Worm (Caenorhabditis elegans) whole organism, late embryonic: ENCODE results near the gene ser-2.

Experiments used
- C08G9.2 ChIP-seq: sonication (generic microtip); optimal IDR thresholded peaks from 2 replicates; lab custom pipeline; 2016; ENCODE audit warnings: mild to moderate bottlenecking, missing genetic modification characterization, moderate library complexity, missing compliant biosample characterization
- C38D4.7 ChIP-seq: fragments of 200-800 bp; sonication (Bioruptor generic); optimal IDR thresholded peaks from 2 replicates; lab custom pipeline; 2018; ENCODE audit warnings: mild to moderate bottlenecking, missing genetic modification characterization, moderate library complexity, missing compliant biosample characterization
- K09A11.1 ChIP-seq: sonication (generic microtip); optimal IDR thresholded peaks from 2 replicates; lab custom pipeline; 2017; ENCODE audit warnings: antibody characterized with exemption, mild to moderate bottlenecking, missing genetic modification characterization, missing compliant biosample characterization; ENCODE audit not compliant: insufficient read depth
- T23F11.4 ChIP-seq: fragments of 200-800 bp; sonication (Bioruptor generic); optimal IDR thresholded peaks from 2 replicates; lab custom pipeline; 2018; ENCODE audit warnings: mild to moderate bottlenecking, missing genetic modification characterization, missing compliant biosample characterization
- ahr-1 ChIP-seq: sonication (generic microtip); optimal IDR thresholded peaks from 2 replicates; lab custom pipeline; 2016; ENCODE audit warnings: missing genetic modification characterization, missing compliant biosample characterization
- ama-1 ChIP-seq: fragments of 150-350 bp; optimal IDR thresholded peaks from 2 replicates; lab custom pipeline; 2014
- ceh-14 ChIP-seq: sonication (generic microtip); optimal IDR thresholded peaks from 2 replicates; lab custom pipeline; 2016; ENCODE audit warnings: missing genotype, missing genetic modification characterization, missing compliant biosample characterization
- ceh-18 ChIP-seq: sonication (generic microtip); optimal IDR thresholded peaks from 2 replicates; lab custom pipeline; 2016; ENCODE audit warnings: missing genetic modification characterization, missing compliant biosample characterization
- ceh-19 ChIP-seq: fragments of 200-800 bp; sonication (Bioruptor generic); optimal IDR thresholded peaks from 2 replicates; lab custom pipeline; 2018; ENCODE audit warnings: mild to moderate bottlenecking, missing genetic modification characterization, missing compliant biosample characterization
- ceh-2 ChIP-seq: sonication (generic microtip); optimal IDR thresholded peaks from 2 replicates; lab custom pipeline; 2016; ENCODE audit warnings: missing genotype, missing genetic modification characterization, missing compliant biosample characterization
- ceh-24 ChIP-seq: sonication (generic microtip); optimal IDR thresholded peaks from 2 replicates; lab custom pipeline; 2016; ENCODE audit warnings: mild to moderate bottlenecking, missing genetic modification characterization, missing compliant biosample characterization
- ceh-30 ChIP-seq: fragments of 150-350 bp; optimal IDR thresholded peaks from 2 replicates; lab custom pipeline; 2014; ENCODE audit warnings: missing biosample characterization, missing genetic modification characterization
- ceh-31 ChIP-seq: sonication (generic microtip); optimal IDR thresholded peaks from 2 replicates; lab custom pipeline; 2016; ENCODE audit warnings: missing genetic modification characterization, missing compliant biosample characterization
- ceh-34 ChIP-seq: sonication (generic microtip); optimal IDR thresholded peaks from 2 replicates; lab custom pipeline; 2016; ENCODE audit warnings: mild to moderate bottlenecking, missing genetic modification characterization, missing compliant biosample characterization
- ceh-48 ChIP-seq: sonication (generic microtip); optimal IDR thresholded peaks from 2 replicates; lab custom pipeline; 2016; ENCODE audit warnings: missing genetic modification characterization, inconsistent platforms, missing compliant biosample characterization
- ceh-9 ChIP-seq: sonication (generic microtip); optimal IDR thresholded peaks from 2 replicates; lab custom pipeline; 2016; ENCODE audit warnings: mild to moderate bottlenecking, missing genetic modification characterization, inconsistent platforms, missing compliant biosample characterization
- che-1 ChIP-seq: sonication (generic microtip); optimal IDR thresholded peaks from 2 replicates; lab custom pipeline; 2016; ENCODE audit warnings: mild to moderate bottlenecking, missing genetic modification characterization, missing compliant biosample characterization
- dmd-4 ChIP-seq: sonication (generic microtip); optimal IDR thresholded peaks from 2 replicates; lab custom pipeline; 2016; ENCODE audit warnings: borderline replicate concordance, missing genetic modification characterization, missing compliant biosample characterization
- dve-1 ChIP-seq: sonication (generic microtip); optimal IDR thresholded peaks from 2 replicates; lab custom pipeline; 2017; ENCODE audit warnings: antibody characterized with exemption, mild to moderate bottlenecking, missing genetic modification characterization, missing compliant biosample characterization
- ets-4 ChIP-seq: sonication (generic microtip); optimal IDR thresholded peaks from 2 replicates; lab custom pipeline; 2016; ENCODE audit warnings: missing genetic modification characterization, missing compliant biosample characterization
- eyg-1 ChIP-seq: sonication (generic microtip); optimal IDR thresholded peaks from 2 replicates; lab custom pipeline; 2016; ENCODE audit warnings: missing genotype, missing genetic modification characterization, missing compliant biosample characterization
- fkh-10 ChIP-seq: fragments of 150-350 bp; optimal IDR thresholded peaks from 2 replicates; lab custom pipeline; 2014; ENCODE audit warnings: missing biosample characterization, missing genetic modification reagents, missing genetic modification characterization
- fkh-6 ChIP-seq: sonication (generic microtip); optimal IDR thresholded peaks from 2 replicates; lab custom pipeline; 2016; ENCODE audit warnings: missing genetic modification characterization, missing compliant biosample characterization
- gmeb-2 ChIP-seq: sonication (generic microtip); optimal IDR thresholded peaks from 2 replicates; lab custom pipeline; 2016; ENCODE audit warnings: missing genetic modification characterization, inconsistent platforms, missing compliant biosample characterization
- hlh-15 ChIP-seq: sonication (generic microtip); optimal IDR thresholded peaks from 2 replicates; lab custom pipeline; 2016; ENCODE audit warnings: missing genetic modification characterization, missing compliant biosample characterization
- hlh-30 ChIP-seq: sonication (generic microtip); optimal IDR thresholded peaks from 2 replicates; lab custom pipeline; 2017; ENCODE audit warnings: antibody characterized with exemption, missing genetic modification characterization, missing compliant biosample characterization; ENCODE audit not compliant: insufficient read depth
- hlh-6 ChIP-seq: sonication (generic microtip); optimal IDR thresholded peaks from 2 replicates; lab custom pipeline; 2016; ENCODE audit warnings: missing genotype, missing genetic modification characterization, missing compliant biosample characterization
- lim-6 ChIP-seq: sonication (generic microtip); optimal IDR thresholded peaks from 2 replicates; lab custom pipeline; 2016; ENCODE audit warnings: missing genetic modification characterization, missing compliant biosample characterization
- madf-2 ChIP-seq: sonication (generic microtip); optimal IDR thresholded peaks from 2 replicates; lab custom pipeline; 2017; ENCODE audit warnings: missing genetic modification characterization, missing compliant biosample characterization
- mec-3 ChIP-seq: sonication (generic microtip); optimal IDR thresholded peaks from 2 replicates; lab custom pipeline; 2016; ENCODE audit warnings: borderline replicate concordance, missing genetic modification characterization, missing compliant biosample characterization
- nfya-1 ChIP-seq: sonication (generic microtip); optimal IDR thresholded peaks from 2 replicates; lab custom pipeline; 2017; ENCODE audit warnings: missing genetic modification characterization, mild to moderate bottlenecking, missing compliant biosample characterization, antibody characterized with exemption, moderate library complexity
- nhr-11 ChIP-seq: fragments of 150-350 bp; optimal IDR thresholded peaks from 2 replicates; lab custom pipeline; 2014; ENCODE audit warnings: missing biosample characterization, missing genetic modification characterization
- nhr-232 ChIP-seq: sonication (generic microtip); optimal IDR thresholded peaks from 2 replicates; lab custom pipeline; 2016; ENCODE audit warnings: missing genetic modification characterization, missing compliant biosample characterization
- npax-4 ChIP-seq: sonication (generic microtip); optimal IDR thresholded peaks from 2 replicates; lab custom pipeline; 2016; ENCODE audit warnings: missing genetic modification characterization, missing compliant biosample characterization
- pag-3 ChIP-seq: sonication (generic microtip); optimal IDR thresholded peaks from 2 replicates; lab custom pipeline; 2016; ENCODE audit warnings: missing compliant biosample characterization, missing genetic modification characterization, borderline replicate concordance
- pqm-1 ChIP-seq: sonication (generic microtip); optimal IDR thresholded peaks from 2 replicates; lab custom pipeline; 2016; ENCODE audit warnings: missing genetic modification characterization, missing compliant biosample characterization
- pros-1 ChIP-seq: fragments of 150-350 bp; optimal IDR thresholded peaks from 2 replicates; lab custom pipeline; 2014; ENCODE audit warnings: missing biosample characterization, missing genetic modification reagents, missing genetic modification characterization
- ref-2 ChIP-seq: sonication (generic microtip); optimal IDR thresholded peaks from 2 replicates; lab custom pipeline; 2016; ENCODE audit warnings: missing genetic modification characterization, missing compliant biosample characterization
- rnt-1 ChIP-seq: sonication (generic microtip); optimal IDR thresholded peaks from 2 replicates; lab custom pipeline; 2016; ENCODE audit warnings: missing genetic modification characterization, missing compliant biosample characterization
- sox-2 ChIP-seq: fragments of 200-800 bp; sonication (Bioruptor generic); IDR thresholded peaks from 2 replicates; pipeline ENCODE4 v1.3.6; 2022; ENCODE audit warnings: missing genetic modification reagents, missing genetic modification characterization, missing compliant biosample characterization
- sox-4 ChIP-seq: sonication (generic microtip); optimal IDR thresholded peaks from 2 replicates; lab custom pipeline; 2017; ENCODE audit warnings: mild to moderate bottlenecking, missing genetic modification characterization, inconsistent platforms, missing compliant biosample characterization
- tbx-2 ChIP-seq: sonication (generic microtip); optimal IDR thresholded peaks from 2 replicates; lab custom pipeline; 2016; ENCODE audit warnings: missing genetic modification characterization, missing compliant biosample characterization
- tbx-7 ChIP-seq: sonication (generic microtip); optimal IDR thresholded peaks from 2 replicates; lab custom pipeline; 2016; ENCODE audit warnings: missing genotype, missing genetic modification characterization, missing compliant biosample characterization
- unc-86 ChIP-seq: sonication (generic microtip); optimal IDR thresholded peaks from 2 replicates; lab custom pipeline; 2016; ENCODE audit warnings: missing genetic modification characterization, missing compliant biosample characterization

ser-2 gene

DNA sequence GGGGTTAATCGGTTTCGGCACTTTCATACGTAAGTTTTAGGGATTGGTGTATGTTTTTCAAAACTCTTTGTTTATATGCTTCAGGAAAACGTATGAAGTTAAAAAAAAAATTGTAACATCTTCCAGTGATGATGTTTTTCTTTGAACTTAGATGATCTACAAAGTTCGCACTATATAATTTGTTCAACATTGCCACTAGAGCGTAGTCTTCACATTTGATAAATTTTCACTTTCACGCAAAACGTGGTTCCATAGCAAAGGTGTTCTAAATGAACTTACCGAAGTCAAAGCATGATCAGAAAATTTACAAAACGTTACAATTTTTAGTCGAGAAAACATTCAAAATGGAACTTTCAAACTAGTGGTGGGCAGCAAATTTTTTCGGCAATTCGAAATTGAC, 39.9 kb downstream of the ser-2 start:
- no peak for TF ChIP-seq hlh-6 (tag; lab: Kevin White, UChicago)
- TF ChIP-seq dve-1: no peak
- no peak for TF ChIP-seq nfya-1 (tag; lab: Kevin White, UChicago)
- TF ChIP-seq sox-4 (tag; lab: Kevin White, UChicago): no peak
- TF ChIP-seq ceh-9 (tag; lab: Kevin White, UChicago): no peak
- no peak for TF ChIP-seq eyg-1 (tag; lab: Kevin White, UChicago)
- no peak for TF ChIP-seq T23F11.4
- TF ChIP-seq sox-2: no peak
- TF ChIP-seq lim-6 (tag; lab: Kevin White, UChicago): no peak
- TF ChIP-seq ceh-48 (tag; lab: Kevin White, UChicago): no peak
- no peak for TF ChIP-seq ceh-24 (tag; lab: Kevin White, UChicago)
- TF ChIP-seq ceh-19 (GFP tag; lab: Kevin White, UChicago): no peak
- no peak for TF ChIP-seq ref-2 (tag; lab: Kevin White, UChicago)
- TF ChIP-seq ceh-2 (tag; lab: Kevin White, UChicago): no peak
- TF ChIP-seq unc-86: no peak
- TF ChIP-seq hlh-15 (tag; lab: Kevin White, UChicago): no peak
- no peak for TF ChIP-seq fkh-10
- no peak for TF ChIP-seq pros-1 (tag; lab: Kevin White, UChicago)
- no peak for TF ChIP-seq ahr-1 (tag; lab: Kevin White, UChicago)

DNA sequence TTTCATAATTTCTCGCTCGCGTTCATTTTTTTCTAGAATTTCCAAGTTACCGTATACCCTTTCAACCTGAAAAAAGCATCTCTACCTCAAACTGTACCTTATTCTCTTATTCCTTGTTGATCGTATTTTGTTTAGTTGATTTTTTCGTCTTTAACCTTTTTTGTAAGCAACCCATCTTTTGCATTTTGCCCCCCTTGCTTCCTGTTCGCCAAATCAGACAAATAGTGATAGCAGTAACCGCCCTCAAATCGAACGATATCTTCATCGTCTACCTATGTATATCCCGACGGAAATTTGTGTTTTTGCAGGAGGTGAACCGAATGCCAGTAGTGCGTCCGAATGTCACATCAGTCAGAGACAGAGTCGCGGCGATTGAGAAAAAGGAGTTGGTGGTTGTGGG, 40.3 kb downstream of the ser-2 start, which contains the start of gene F46F2.5:
F46F2.5 (plus strand) TSS at position 301 of the 400 bp plus-strand sequence.
- TF ChIP-seq T23F11.4 (no peak), madf-2 (no peak), pag-3 (tag; lab: Kevin White, UChicago) (no peak), C08G9.2 (tag; lab: Kevin White, UChicago) (no peak), ceh-9 (tag; lab: Kevin White, UChicago) (no peak), eyg-1 (tag; lab: Kevin White, UChicago) (no peak), npax-4 (no peak), dmd-4 (no peak), ceh-34 (tag; lab: Kevin White, UChicago) (no peak), ceh-31 (tag; lab: Kevin White, UChicago) (no peak), K09A11.1 (tag; lab: Kevin White, UChicago) (no peak), C38D4.7 (no peak), ceh-14 (tag; lab: Kevin White, UChicago) (no peak)

DNA sequence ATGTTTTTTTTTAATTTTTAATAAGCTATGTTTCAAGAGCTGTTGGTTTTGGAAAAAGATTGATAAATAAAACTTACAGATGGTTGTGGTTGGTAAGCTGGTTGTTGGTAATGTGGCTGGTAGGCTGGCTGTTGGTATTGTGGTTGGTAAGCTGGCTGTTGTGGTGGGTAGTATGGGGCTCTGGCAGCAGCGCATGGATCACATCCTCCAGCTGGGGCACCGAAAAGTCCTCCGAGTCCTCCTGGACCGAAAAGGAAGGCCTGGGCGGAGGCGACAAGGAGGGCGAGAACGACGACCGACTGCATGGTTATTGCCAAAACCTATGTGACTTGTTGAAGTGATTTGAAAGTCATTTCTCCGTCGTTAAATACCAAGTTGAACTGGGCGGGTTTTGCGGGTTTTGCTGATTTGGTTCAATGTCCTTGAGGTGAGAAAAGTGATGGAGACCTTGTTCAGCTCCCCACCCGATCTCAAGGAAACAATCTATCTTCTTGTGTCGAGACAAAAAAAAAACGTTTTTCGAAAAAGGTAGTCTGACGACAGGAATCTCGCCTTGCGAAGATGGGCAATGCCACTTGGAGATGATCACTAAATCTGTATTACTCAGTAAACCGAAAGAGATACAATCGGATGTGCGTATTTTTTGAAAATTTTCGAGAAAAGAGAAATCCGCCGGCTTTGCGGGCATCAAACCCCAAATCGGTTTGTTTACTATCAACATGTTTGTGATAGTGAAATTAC, 42.6 kb downstream of the ser-2 start, which contains the start of gene F46F2.3:
F46F2.3 (minus strand) TSS at position 341 of the 741 bp plus-strand sequence.
- no peak for TF ChIP-seq ets-4 (tag; lab: Kevin White, UChicago)
- TF ChIP-seq gmeb-2 (tag; lab: Kevin White, UChicago): no peak
- TF ChIP-seq tbx-2: no peak
- TF ChIP-seq tbx-7: no peak
- no peak for TF ChIP-seq ama-1 (lab: Kevin White, UChicago)
- no peak for TF ChIP-seq pqm-1 (tag; lab: Kevin White, UChicago)
- no peak for TF ChIP-seq hlh-15 (tag; lab: Kevin White, UChicago)
- TF ChIP-seq ceh-30 (tag; lab: Kevin White, UChicago): no peak
- TF ChIP-seq mec-3 (tag; lab: Kevin White, UChicago): no peak

DNA sequence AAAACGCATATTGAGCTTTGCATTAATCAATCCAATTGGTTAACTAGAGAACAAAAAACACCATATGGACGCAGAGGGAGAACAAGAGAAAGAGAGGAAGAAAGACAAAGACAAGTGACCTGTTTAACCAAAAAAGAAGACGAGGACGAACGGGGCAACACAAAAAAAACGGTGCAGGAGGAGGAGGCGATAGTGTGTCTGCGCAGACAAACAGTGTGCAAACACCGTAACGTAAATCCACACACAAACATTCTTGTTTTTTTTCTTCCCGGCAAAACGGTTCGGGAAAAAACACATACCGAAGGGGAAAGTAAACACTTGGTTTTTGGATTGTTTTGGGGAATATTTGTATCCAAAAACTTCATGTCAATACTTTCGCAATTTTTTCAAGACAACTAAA, 56.2 kb downstream of the ser-2 start:
- no peak for TF ChIP-seq hlh-15 (tag; lab: Kevin White, UChicago)
- TF ChIP-seq che-1: no peak
- peak; percentile 3 for TF ChIP-seq tbx-2
- TF ChIP-seq nhr-232 (tag; lab: Kevin White, UChicago): no peak
- TF ChIP-seq ceh-2 (tag; lab: Kevin White, UChicago): no peak
- TF ChIP-seq pros-1 (tag; lab: Kevin White, UChicago): no peak
- no peak for TF ChIP-seq ama-1 (lab: Kevin White, UChicago)
- TF ChIP-seq ceh-18: no peak
- no peak for TF ChIP-seq ceh-34 (tag; lab: Kevin White, UChicago)
- TF ChIP-seq ceh-24 (tag; lab: Kevin White, UChicago): no peak
- no peak for TF ChIP-seq rnt-1 (tag; lab: Kevin White, UChicago)
- no peak for TF ChIP-seq nhr-11
- TF ChIP-seq hlh-30 (tag; lab: Kevin White, UChicago): peak; percentile 25
- TF ChIP-seq fkh-6 (tag; lab: Kevin White, UChicago): no peak
